Worm (Caenorhabditis elegans) whole organism, late embryonic: ENCODE results near the gene spp-24.

Experiments
- ceh-18 ChIP-seq: sonication (generic microtip); optimal IDR thresholded peaks from 2 replicates; lab custom pipeline; 2016; ENCODE audit warnings: missing genetic modification characterization, missing compliant biosample characterization
- ceh-34 ChIP-seq: sonication (generic microtip); optimal IDR thresholded peaks from 2 replicates; lab custom pipeline; 2016; ENCODE audit warnings: mild to moderate bottlenecking, missing genetic modification characterization, missing compliant biosample characterization
- lim-6 ChIP-seq: sonication (generic microtip); optimal IDR thresholded peaks from 2 replicates; lab custom pipeline; 2016; ENCODE audit warnings: missing genetic modification characterization, missing compliant biosample characterization
- pat-9 ChIP-seq: fragments of 200-800 bp; sonication (Bioruptor generic); optimal IDR thresholded peaks from 2 replicates; lab custom pipeline; 2018; ENCODE audit warnings: mild to moderate bottlenecking, missing genetic modification characterization, moderate library complexity, missing compliant biosample characterization
- tbx-2 ChIP-seq: sonication (generic microtip); optimal IDR thresholded peaks from 2 replicates; lab custom pipeline; 2016; ENCODE audit warnings: missing genetic modification characterization, missing compliant biosample characterization
- tbx-7 ChIP-seq: sonication (generic microtip); optimal IDR thresholded peaks from 2 replicates; lab custom pipeline; 2016; ENCODE audit warnings: missing genotype, missing genetic modification characterization, missing compliant biosample characterization
- unc-55 ChIP-seq: sonication (generic microtip); optimal IDR thresholded peaks from 2 replicates; lab custom pipeline; 2017; ENCODE audit warnings: missing biosample characterization, missing genetic modification reagents, missing genetic modification characterization

- TF ChIP-seq lim-6 (no peak), tbx-2 (no peak), pat-9 (tag; lab: Kevin White, UChicago) (no peak), ceh-34 (tag; lab: Kevin White, UChicago) (no peak), ceh-18 (tag; lab: Kevin White, UChicago) (no peak), tbx-7 (tag; lab: Kevin White, UChicago) (no peak), unc-55 (no peak)
These were observed 12.0 kb upstream of the spp-24 start, which contains the start of gene sptl-1 for ce11 chrII:51352-51751.
